Fruit fly (Drosophila melanogaster): Measurements from ENCODE around the gene Rlip.

Gene Rlip

dm6 chr3R:20989657-20990056 lies 27.8 kb upstream of the Rlip start (continued):
- no peak for TF ChIP-seq hb (GFP tag; IDR thresholded peaks at IDR 0.05; ENCODE audit: partially characterized antibody)
- TF ChIP-seq CG13775 (GFP tag; optimal IDR thresholded peaks at IDR 0.05), result peak; percentile 37
- peak; percentile 20 for TF ChIP-seq CG1647 (GFP tag; optimal IDR thresholded peaks at IDR 0.05)
- TF ChIP-seq D (optimal IDR thresholded peaks at IDR 0.05), result no peak
- TF ChIP-seq D (GFP tag; optimal IDR thresholded peaks at IDR 0.05), result peak; percentile 52
- TF ChIP-seq esg (GFP tag; conservative IDR thresholded peaks at IDR 0.05), result peak; percentile 45; the same call in 1 of the 2 replicates
- TF ChIP-seq CG3407 (GFP tag; optimal IDR thresholded peaks at IDR 0.05), result no peak
- TF ChIP-seq sqz (GFP tag; optimal IDR thresholded peaks at IDR 0.05), result no peak
- peak; percentile 31 for TF ChIP-seq CG9876 (GFP tag; optimal IDR thresholded peaks at IDR 0.05)
- TF ChIP-seq Deaf1 (tag; optimal IDR thresholded peaks at IDR 0.05), result peak; percentile 5
- TF ChIP-seq CG12659 (GFP tag; optimal IDR thresholded peaks at IDR 0.05), result peak; percentile 64
- no peak for TF ChIP-seq salm (tag; optimal IDR thresholded peaks at IDR 0.05)
- TF ChIP-seq CG5953 (GFP tag; IDR thresholded peaks at IDR 0.05), result no peak
- peak; percentile 49 for TF ChIP-seq Vsx1 (GFP tag; optimal IDR thresholded peaks at IDR 0.05)
- TF ChIP-seq crol (GFP tag; IDR thresholded peaks at IDR 0.05), result no peak
- TF ChIP-seq Sry-δ (GFP tag; optimal IDR thresholded peaks at IDR 0.05), result peak; percentile 29
- peak; percentile 6 for TF ChIP-seq CG16815 (GFP tag; optimal IDR thresholded peaks at IDR 0.05)
- TF ChIP-seq ranshi (GFP tag; IDR thresholded peaks at IDR 0.05), result peak; percentile 50; the same call in 1 of the 2 replicates
- TF ChIP-seq Oli (tag; optimal IDR thresholded peaks at IDR 0.05), result peak; percentile 68
- TF ChIP-seq inv (GFP tag; IDR thresholded peaks at IDR 0.05; ENCODE audit: partially characterized antibody), result no peak
- peak; percentile 60 for TF ChIP-seq Antp (GFP tag; optimal IDR thresholded peaks at IDR 0.05)
- TF ChIP-seq D19B (GFP tag; optimal IDR thresholded peaks at IDR 0.05), result peak; percentile 65
- TF ChIP-seq Spps (tag; optimal IDR thresholded peaks at IDR 0.05), result no peak
- TF ChIP-seq Dip3 (GFP tag; optimal IDR thresholded peaks at IDR 0.05), result peak; percentile 3
- no peak for TF ChIP-seq Dref (GFP tag; IDR thresholded peaks at IDR 0.05)
- peak; percentile 67 for TF ChIP-seq Sox100B (GFP tag; optimal IDR thresholded peaks at IDR 0.05)
- TF ChIP-seq klu (GFP tag; IDR thresholded peaks at IDR 0.05), result peak; percentile 31; the same call in 1 of the 2 replicates
- TF ChIP-seq ttk (GFP tag; IDR thresholded peaks at IDR 0.05), result peak; percentile 12; the same call in 1 of the 2 replicates
- peak; percentile 73 for TF ChIP-seq CG2120 (GFP tag; optimal IDR thresholded peaks at IDR 0.05)
- TF ChIP-seq CG10565 (GFP tag; optimal IDR thresholded peaks at IDR 0.05), result no peak
- peak; percentile 28 for TF ChIP-seq Dad (GFP tag; optimal IDR thresholded peaks at IDR 0.05)
- TF ChIP-seq lab (GFP tag; optimal IDR thresholded peaks at IDR 0.05), result peak; percentile 74
- peak; percentile 13 for TF ChIP-seq CG4424 (GFP tag; optimal IDR thresholded peaks at IDR 0.05)
- peak; percentile 32 for TF ChIP-seq Side (GFP tag; optimal IDR thresholded peaks at IDR 0.05)
- peak; percentile 59 for TF ChIP-seq disco-r (GFP tag; optimal IDR thresholded peaks at IDR 0.05)
- TF ChIP-seq scrt (GFP tag; optimal IDR thresholded peaks at IDR 0.05), result peak; percentile 30
- TF ChIP-seq vvl (GFP tag; IDR thresholded peaks at IDR 0.05), result peak; percentile 19; the same call in 1 of the 2 replicates
- no peak for TF ChIP-seq CG10462 (GFP tag; optimal IDR thresholded peaks at IDR 0.05)
- peak; percentile 5 for TF ChIP-seq sd (tag; optimal IDR thresholded peaks at IDR 0.05)
- no peak for TF ChIP-seq CG17186 (GFP tag; optimal IDR thresholded peaks at IDR 0.05)
- peak; percentile 43 for TF ChIP-seq Hsf (GFP tag; optimal IDR thresholded peaks at IDR 0.05)
- TF ChIP-seq hkb (optimal IDR thresholded peaks at IDR 0.05), result no peak
- TF ChIP-seq hkb (GFP tag; IDR thresholded peaks at IDR 0.05), result peak; percentile 46; the same call in 1 of the 2 replicates
- peak; percentile 50 for TF ChIP-seq odd (GFP tag; optimal IDR thresholded peaks at IDR 0.05)
- TF ChIP-seq CG6854 (GFP tag; optimal IDR thresholded peaks at IDR 0.05), result peak; percentile 34
- TF ChIP-seq CG11456 (GFP tag; IDR thresholded peaks at IDR 0.05), result no peak
- peak; percentile 27 for TF ChIP-seq CG12236 (GFP tag; optimal IDR thresholded peaks at IDR 0.05)
- peak; percentile 55 for TF ChIP-seq Fer1 (GFP tag; optimal IDR thresholded peaks at IDR 0.05)
- TF ChIP-seq cwo (GFP tag; optimal IDR thresholded peaks at IDR 0.05), result peak; percentile 5
- 0 out of 2 replicates have a peak, but pooled peaks have one; percentile 24 for TF ChIP-seq danr (GFP tag; IDR thresholded peaks at IDR 0.05)
- peak; percentile 44 for TF ChIP-seq CG10274 (GFP tag; optimal IDR thresholded peaks at IDR 0.05)
